Fruit fly (Drosophila melanogaster): ENCODE results near the gene CG34377.

CG34377 gene

DNA sequence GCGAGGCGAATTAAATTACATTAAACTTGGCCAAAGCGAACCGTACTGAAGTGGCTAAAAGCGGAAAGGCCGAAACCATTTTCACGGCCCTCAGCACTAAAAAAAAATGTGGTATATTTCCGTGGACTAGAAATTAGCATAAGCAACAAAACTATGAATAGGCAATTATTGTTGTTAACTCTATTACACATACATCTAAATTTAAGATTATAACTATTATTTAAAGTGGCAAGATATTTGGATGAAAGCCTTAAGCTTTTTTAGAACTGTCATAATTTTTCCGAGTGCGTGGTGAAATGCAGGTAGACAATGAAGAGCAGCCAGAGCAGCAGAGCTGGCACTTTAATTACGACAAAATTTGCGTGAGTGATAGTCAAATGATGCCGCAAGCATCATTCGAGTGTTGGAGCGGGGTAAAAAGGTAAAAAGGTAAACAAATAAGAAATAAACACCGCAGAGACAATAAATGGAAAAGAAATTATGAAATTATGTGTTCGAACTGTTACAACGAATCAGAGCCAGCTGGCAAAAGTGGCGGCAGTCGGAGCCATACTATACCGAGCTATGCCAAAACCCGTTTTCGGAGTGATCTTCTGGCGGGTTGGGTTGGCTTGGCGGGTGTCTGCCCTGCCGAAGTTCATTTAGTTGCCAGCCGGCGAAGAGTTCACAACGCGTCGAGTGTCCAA lies 4.9 kb upstream of the CG34377 start, which contains the start of gene CG7080 (continued):
- TF ChIP-seq ATbp (GFP tag; optimal IDR thresholded peaks at IDR 0.05): peak; percentile 38
- TF ChIP-seq Chrac-16 (GFP tag; optimal IDR thresholded peaks at IDR 0.05): no peak
- peak; percentile 66 for TF ChIP-seq CG31441 (GFP tag; IDR thresholded peaks at IDR 0.05)
- TF ChIP-seq dmrt99B (tag; optimal IDR thresholded peaks at IDR 0.05): peak; percentile 77
- peak in 1 of 2 experiments; percentile 12 for TF ChIP-seq Eip74EF (GFP tag; optimal IDR thresholded peaks at IDR 0.05)
- 0 out of 2 replicates have a peak, but pooled peaks have one; percentile 32 for TF ChIP-seq Ptx1 (GFP tag; IDR thresholded peaks at IDR 0.05)
- no peak for TF ChIP-seq CG4360 (GFP tag; IDR thresholded peaks at IDR 0.05)
- no peak for TF ChIP-seq Awh (GFP tag; IDR thresholded peaks at IDR 0.05)
- no peak for TF ChIP-seq E2f2 (GFP tag; IDR thresholded peaks at IDR 0.05)
- no peak for TF ChIP-seq CG4730 (GFP tag; IDR thresholded peaks at IDR 0.05)
- no peak for TF ChIP-seq CG1233 (GFP tag; optimal IDR thresholded peaks at IDR 0.05)
- TF ChIP-seq tll (GFP tag; optimal IDR thresholded peaks at IDR 0.05): no peak
- 0 out of 3 replicates have a peak, but pooled peaks have one; percentile 32 for TF ChIP-seq CG17361 (GFP tag; IDR thresholded peaks at IDR 0.05)
- no peak for TF ChIP-seq Dll (GFP tag; IDR thresholded peaks at IDR 0.05; ENCODE audit: partially characterized antibody)
- TF ChIP-seq CG32772 (GFP tag; IDR thresholded peaks at IDR 0.05): 0 out of 2 replicates have a peak, but pooled peaks have one; percentile 41
- no peak for TF ChIP-seq HHEX (GFP tag; optimal IDR thresholded peaks at IDR 0.05)
- TF ChIP-seq Deaf1 (tag; optimal IDR thresholded peaks at IDR 0.05): no peak
- no peak for TF ChIP-seq kay (GFP tag; optimal IDR thresholded peaks at IDR 0.05)
- no peak for TF ChIP-seq Abd-B (GFP tag; optimal IDR thresholded peaks at IDR 0.05)
- no peak for TF ChIP-seq Rfx (GFP tag; IDR thresholded peaks at IDR 0.05)
- peak; percentile 21 for TF ChIP-seq CG15269 (tag; optimal IDR thresholded peaks at IDR 0.05)
- no peak for TF ChIP-seq prd (optimal IDR thresholded peaks at IDR 0.05)
- TF ChIP-seq prd (GFP tag; IDR thresholded peaks at IDR 0.05): peak; percentile 25; the same call in 1 of the 3 replicates
- TF ChIP-seq Mrtf (GFP tag; IDR thresholded peaks at IDR 0.05): no peak
- TF ChIP-seq CG4820 (GFP tag; optimal IDR thresholded peaks at IDR 0.05): no peak
- TF ChIP-seq nerfin-2 (GFP tag; IDR thresholded peaks at IDR 0.05; ENCODE audit: partially characterized antibody): no peak
- 0 out of 2 replicates have a peak, but pooled peaks have one; percentile 10 for TF ChIP-seq H2.0 (GFP tag; IDR thresholded peaks at IDR 0.05)
- no peak for TF ChIP-seq org-1 (GFP tag; optimal IDR thresholded peaks at IDR 0.05)
- TF ChIP-seq CG6791 (GFP tag; IDR thresholded peaks at IDR 0.05; ENCODE audit: partially characterized antibody): no peak
- no peak for TF ChIP-seq Bteb2 (GFP tag; optimal IDR thresholded peaks at IDR 0.05)
- no peak for TF ChIP-seq CG2202 (tag; optimal IDR thresholded peaks at IDR 0.05)
- TF ChIP-seq dm (GFP tag; optimal IDR thresholded peaks at IDR 0.05): no peak
- TF ChIP-seq Xbp1 (GFP tag; optimal IDR thresholded peaks at IDR 0.05): no peak
- TF ChIP-seq Gsc (GFP tag; IDR thresholded peaks at IDR 0.05): no peak
- TF ChIP-seq hbn (GFP tag; IDR thresholded peaks at IDR 0.05; ENCODE audit: partially characterized antibody): no peak
- TF ChIP-seq CG1792 (GFP tag; optimal IDR thresholded peaks at IDR 0.05): no peak
- peak; percentile 1 for TF ChIP-seq CG8388 (GFP tag; optimal IDR thresholded peaks at IDR 0.05)
- no peak for TF ChIP-seq Dref (GFP tag; IDR thresholded peaks at IDR 0.05)
- TF ChIP-seq cwo (GFP tag; optimal IDR thresholded peaks at IDR 0.05): no peak
- no peak for TF ChIP-seq Dek (tag; optimal IDR thresholded peaks at IDR 0.05)
- no peak for TF ChIP-seq crp (GFP tag; optimal IDR thresholded peaks at IDR 0.05)
- TF ChIP-seq BtbVII (GFP tag; optimal IDR thresholded peaks at IDR 0.05): no peak
- TF ChIP-seq z (GFP tag; IDR thresholded peaks at IDR 0.05): no peak
- TF ChIP-seq CG2199 (GFP tag; IDR thresholded peaks at IDR 0.05): no peak
- no peak for TF ChIP-seq CG11093 (GFP tag; IDR thresholded peaks at IDR 0.05)
- 0 out of 3 replicates have a peak, but pooled peaks have one; percentile 20 for TF ChIP-seq dysf (GFP tag; IDR thresholded peaks at IDR 0.05)
- no peak for TF ChIP-seq Max (GFP tag; optimal IDR thresholded peaks at IDR 0.05)
- peak; percentile 74 for TF ChIP-seq Sox102F (GFP tag; optimal IDR thresholded peaks at IDR 0.05)
- TF ChIP-seq CG11504 (tag; optimal IDR thresholded peaks at IDR 0.05): peak; percentile 72
